Worm (Caenorhabditis elegans) whole organism, L4 larva: ENCODE data around the gene D1014.13.

Experiments used
- F26F4.8 ChIP-seq: fragments of 200-800 bp; sonication (Bioruptor generic); conservative IDR thresholded peaks from 2 replicates; pipeline ENCODE4 v1.3.6; 2022; ENCODE audit warnings: missing genetic modification characterization, missing compliant biosample characterization
- F37D6.2 ChIP-seq: sonication (generic microtip); optimal IDR thresholded peaks from 2 replicates; lab custom pipeline; 2016; ENCODE audit warnings: mild to moderate bottlenecking, missing genetic modification characterization, missing compliant biosample characterization
- F44E2.7 ChIP-seq: fragments of 200-800 bp; sonication (Bioruptor generic); IDR thresholded peaks from 2 replicates; pipeline ENCODE4 v2.1.2; 2022; ENCODE audit warnings: missing genetic modification characterization, missing compliant biosample characterization
- F49E8.2 ChIP-seq: sonication (generic microtip); optimal IDR thresholded peaks from 2 replicates; lab custom pipeline; 2016; ENCODE audit warnings: missing compliant biosample characterization, mild to moderate bottlenecking, missing genetic modification characterization, borderline replicate concordance
- T20F7.1 ChIP-seq: fragments of 200-800 bp; sonication (Bioruptor generic); optimal IDR thresholded peaks from 2 replicates; lab custom pipeline; 2018; ENCODE audit warnings: mild to moderate bottlenecking, missing genetic modification characterization, missing compliant biosample characterization
- Y105C5A.15 ChIP-seq: fragments of 200-800 bp; sonication (Bioruptor generic); IDR thresholded peaks from 2 replicates; pipeline ENCODE4 v1.3.6; 2022; ENCODE audit warnings: missing genetic modification characterization, missing compliant biosample characterization
- aha-1 ChIP-seq: fragments of 150-350 bp; peaks from one replicate; lab custom pipeline; 2014; ENCODE audit warnings: missing biosample characterization, missing genetic modification characterization
- ceh-20 ChIP-seq: fragments of 200-800 bp; sonication (Bioruptor generic); IDR thresholded peaks from 2 replicates; pipeline ENCODE4 v1.3.6; 2022; ENCODE audit warnings: missing genetic modification reagents, missing genetic modification characterization, missing compliant biosample characterization
- daf-16 ChIP-seq, 3 experiments: sonication (generic microtip); optimal IDR thresholded peaks; 2 replicates each; lab custom pipeline; 2016 to 2017; ENCODE audit warnings: missing genetic modification characterization in 3 of 3, missing genetic modification reagents in 3 of 3, mild to moderate bottlenecking in 2 of 3, missing compliant biosample characterization in 2 of 3, missing biosample characterization in 1 of 3, moderate library complexity in 1 of 3
- dmd-9 ChIP-seq: fragments of 200-800 bp; sonication (Bioruptor generic); IDR thresholded peaks from 2 replicates; pipeline ENCODE4 v1.3.6; 2022; ENCODE audit warnings: missing genetic modification reagents, missing genetic modification characterization, missing compliant biosample characterization
- duxl-1 ChIP-seq: sonication (generic microtip); optimal IDR thresholded peaks from 2 replicates; lab custom pipeline; 2016; ENCODE audit warnings: mild to moderate bottlenecking, missing genetic modification characterization, moderate library complexity, missing compliant biosample characterization; ENCODE audit not compliant: poor library complexity
- dve-1 ChIP-seq: sonication (generic microtip); optimal IDR thresholded peaks from 2 replicates; lab custom pipeline; 2017; ENCODE audit warnings: antibody characterized with exemption, mild to moderate bottlenecking, missing genetic modification characterization, missing compliant biosample characterization; ENCODE audit not compliant: insufficient read depth
- egl-43 ChIP-seq: fragments of 200-800 bp; sonication (Bioruptor generic); IDR thresholded peaks from 2 replicates; pipeline ENCODE4 v1.3.6; 2022; ENCODE audit warnings: missing genetic modification reagents, missing genetic modification characterization, missing compliant biosample characterization
- hlh-11 ChIP-seq: fragments of 200-800 bp; sonication (Bioruptor generic); optimal IDR thresholded peaks from 2 replicates; lab custom pipeline; 2018; ENCODE audit warnings: mild to moderate bottlenecking, missing genetic modification characterization, missing compliant biosample characterization
- hlh-30 ChIP-seq: sonication (generic microtip); optimal IDR thresholded peaks from 2 replicates; lab custom pipeline; 2017; ENCODE audit warnings: antibody characterized with exemption, mild to moderate bottlenecking, missing genetic modification characterization, missing compliant biosample characterization; ENCODE audit not compliant: insufficient read depth
- lin-1 ChIP-seq: fragments of 200-800 bp; sonication (Bioruptor generic); IDR thresholded peaks from 2 replicates; pipeline ENCODE4 v1.3.6; 2022; ENCODE audit warnings: missing genetic modification reagents, missing genetic modification characterization, missing compliant biosample characterization
- lin-38 ChIP-seq: fragments of 200-800 bp; sonication (Bioruptor generic); IDR thresholded peaks from 2 replicates; pipeline ENCODE4 v1.3.6; 2022; ENCODE audit warnings: missing genetic modification reagents, missing genetic modification characterization, missing compliant biosample characterization
- lir-3 ChIP-seq: sonication (generic microtip); optimal IDR thresholded peaks from 2 replicates; lab custom pipeline; 2016; ENCODE audit warnings: mild to moderate bottlenecking, missing genetic modification characterization, missing compliant biosample characterization
- lsy-2 ChIP-seq, 2 experiments: fragments of 150-350 bp in 1 of 2; sonication (generic microtip) in 1 of 2; optimal IDR thresholded peaks; 2 replicates each; lab custom pipeline; 2014 to 2017; ENCODE audit warnings: missing biosample characterization in 2 of 2, missing genetic modification characterization in 2 of 2
- madf-5 ChIP-seq, 2 experiments: fragments of 200-800 bp; sonication (Bioruptor generic); IDR thresholded peaks; 2 replicates each; pipeline ENCODE4 v1.3.6; 2022; ENCODE audit warnings: missing compliant biosample characterization in 2 of 2, missing genetic modification characterization in 2 of 2
- madf-9 ChIP-seq: fragments of 200-800 bp; sonication (Bioruptor generic); conservative IDR thresholded peaks from 2 replicates; pipeline ENCODE4 v1.3.6; 2022; ENCODE audit warnings: missing genetic modification reagents, missing genetic modification characterization, missing compliant biosample characterization
- mdt-29 ChIP-seq: fragments of 200-800 bp; sonication (Bioruptor generic); IDR thresholded peaks from 2 replicates; pipeline ENCODE4 v1.3.6; 2022; ENCODE audit warnings: missing genetic modification reagents, missing genetic modification characterization, missing compliant biosample characterization
- mep-1 ChIP-seq: fragments of 150-350 bp; sonication (generic microtip); optimal IDR thresholded peaks from 3 replicates; lab custom pipeline; 2014; ENCODE audit warnings: missing biosample characterization, missing genetic modification characterization
- mxl-2 ChIP-seq: fragments of 200-800 bp; sonication (Bioruptor generic); conservative IDR thresholded peaks from 2 replicates; pipeline ENCODE4 v1.3.6; 2022; ENCODE audit warnings: missing genetic modification reagents, missing genetic modification characterization, missing compliant biosample characterization
- nhr-10 ChIP-seq: fragments of 150-350 bp; optimal IDR thresholded peaks from 2 replicates; lab custom pipeline; 2014; ENCODE audit warnings: missing biosample characterization, missing genetic modification characterization
- nhr-102 ChIP-seq: sonication (generic microtip); optimal IDR thresholded peaks from 2 replicates; lab custom pipeline; 2016; ENCODE audit warnings: mild to moderate bottlenecking, missing genetic modification characterization, moderate library complexity, missing compliant biosample characterization
- nhr-11 ChIP-seq: fragments of 150-350 bp; optimal IDR thresholded peaks from 2 replicates; lab custom pipeline; 2014; ENCODE audit warnings: missing biosample characterization, missing genetic modification characterization
- nhr-111 ChIP-seq: fragments of 200-800 bp; sonication (Bioruptor generic); optimal IDR thresholded peaks from 2 replicates; lab custom pipeline; 2018; ENCODE audit warnings: mild to moderate bottlenecking, missing genetic modification characterization, missing compliant biosample characterization
- nhr-237 ChIP-seq: sonication (generic microtip); optimal IDR thresholded peaks from 2 replicates; lab custom pipeline; 2017; ENCODE audit warnings: missing biosample characterization, missing genetic modification characterization
- nhr-41 ChIP-seq: fragments of 200-800 bp; sonication (Bioruptor generic); IDR thresholded peaks from 2 replicates; pipeline ENCODE4 v1.3.6; 2022; ENCODE audit warnings: missing genetic modification reagents, missing genetic modification characterization, missing compliant biosample characterization
- nhr-6 ChIP-seq: fragments of 150-350 bp; optimal IDR thresholded peaks from 2 replicates; lab custom pipeline; 2014; ENCODE audit warnings: missing biosample characterization, missing genetic modification characterization
- php-3 ChIP-seq: fragments of 200-800 bp; sonication (Bioruptor generic); IDR thresholded peaks from 2 replicates; pipeline ENCODE4 v1.3.6; 2022; ENCODE audit warnings: missing genetic modification reagents, missing genetic modification characterization, missing compliant biosample characterization
- snpc-4 ChIP-seq: fragments of 150-350 bp; optimal IDR thresholded peaks from 2 replicates; lab custom pipeline; 2014; ENCODE audit warnings: missing biosample characterization, missing genetic modification characterization
- unc-130 ChIP-seq: sonication (generic microtip); optimal IDR thresholded peaks from 2 replicates; lab custom pipeline; 2016; ENCODE audit warnings: missing genetic modification reagents, missing genetic modification characterization, missing compliant biosample characterization
- unc-39 ChIP-seq: sonication (generic microtip); optimal IDR thresholded peaks from 2 replicates; lab custom pipeline; 2017; ENCODE audit warnings: missing biosample characterization, missing genetic modification characterization
- unc-62 ChIP-seq, 3 experiments: fragments of 150-350 bp in 1 of 3; sonication (generic microtip); optimal IDR thresholded peaks in 2 of 3; peaks in 1 of 3; 1 replicate in 1 of 3; 2 replicates in 2 of 3; lab custom pipeline; 2014 to 2017; ENCODE audit warnings: missing biosample characterization in 3 of 3, missing genetic modification characterization in 3 of 3, missing genetic modification reagents in 3 of 3, missing genotype in 1 of 3
- zip-11 ChIP-seq: fragments of 200-800 bp; sonication (Bioruptor generic); IDR thresholded peaks from 2 replicates; pipeline ENCODE4 v1.3.6; 2022; ENCODE audit warnings: missing genetic modification characterization, missing compliant biosample characterization
- zip-2 ChIP-seq: fragments of 150-350 bp; optimal IDR thresholded peaks from 2 replicates; lab custom pipeline; 2014; ENCODE audit warnings: missing biosample characterization, missing genetic modification characterization
- ztf-11 ChIP-seq: fragments of 150-350 bp; optimal IDR thresholded peaks from 2 replicates; lab custom pipeline; 2014; ENCODE audit warnings: missing biosample characterization, missing genetic modification characterization

Gene D1014.13

ce11 chrV:8190430-8190829 lies 45.0 kb downstream of the D1014.13 start, which contains the start of gene F20D6.1:
Gene F20D6.1, plus strand, starts transcription at chrV:8190730.
- TF ChIP-seq nhr-102: no peak
- no peak for TF ChIP-seq duxl-1 (tag; lab: Kevin White, UChicago)
- TF ChIP-seq ztf-11: no peak
- no peak for TF ChIP-seq madf-5 (GFP tag; IDR thresholded peaks at IDR 0.05; lab: Robert Waterston, UW)
- no peak for TF ChIP-seq snpc-4 (tag; lab: Kevin White, UChicago)
- no peak for TF ChIP-seq dmd-9
- TF ChIP-seq nhr-41: no peak
- TF ChIP-seq daf-16 (GFP tag; optimal IDR thresholded peaks at IDR 0.05; lab: Kevin White, UChicago): no peak
- no peak for TF ChIP-seq daf-16 (tag; optimal IDR thresholded peaks at IDR 0.05; lab: Kevin White, UChicago)
- no peak for TF ChIP-seq zip-2
- TF ChIP-seq nhr-10 (tag; lab: Kevin White, UChicago): no peak
- TF ChIP-seq unc-39 (tag; lab: Kevin White, UChicago): no peak
- no peak for TF ChIP-seq hlh-30 (tag; lab: Kevin White, UChicago)
- no peak for TF ChIP-seq F44E2.7 (GFP tag; lab: Robert Waterston, UW)
- TF ChIP-seq egl-43 (GFP tag; lab: Robert Waterston, UW): no peak
- no peak for TF ChIP-seq lin-38 (GFP tag; lab: Robert Waterston, UW)
- TF ChIP-seq, all 104 proteins: peak for 0

DNA sequence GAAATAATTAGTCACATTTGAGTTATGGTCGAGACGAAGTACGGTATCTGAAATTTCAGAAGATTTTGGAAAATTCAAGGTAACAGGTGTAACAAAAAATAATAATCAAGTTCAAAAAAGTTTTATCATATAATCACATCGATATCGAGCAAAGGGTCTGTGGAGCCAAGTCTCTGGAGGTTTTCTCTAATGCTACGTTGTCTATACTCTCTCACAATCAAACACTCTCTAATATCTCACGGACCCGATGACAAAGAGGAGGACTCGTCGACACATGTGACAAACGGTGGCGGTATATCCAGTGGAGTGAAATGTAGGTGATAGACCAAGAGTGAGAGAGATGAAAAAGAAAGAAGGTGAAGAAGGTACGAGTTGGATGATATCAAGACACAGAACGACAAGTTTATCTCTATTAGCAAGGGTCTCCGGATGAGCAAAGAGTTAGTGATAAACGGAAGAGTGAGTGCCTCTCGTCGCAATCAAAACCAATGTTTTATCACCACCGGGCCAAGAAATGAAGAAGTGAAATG lies 50.5 kb downstream of the D1014.13 start, which contains the start of gene F20D6.10:
Gene F20D6.10, minus strand, starts transcription at position 51 of the 530 bp plus-strand sequence.
- TF ChIP-seq unc-62 (GFP tag; optimal IDR thresholded peaks at IDR 0.05 in 1 of 2; lab: Kevin White, UChicago): peak in 1 of 2 experiments; percentile 33
- no peak for TF ChIP-seq unc-62 (tag; optimal IDR thresholded peaks at IDR 0.05; lab: Kevin White, UChicago)
- TF ChIP-seq hlh-30 (tag; lab: Kevin White, UChicago): peak; percentile 41
- no peak for TF ChIP-seq zip-11
- TF ChIP-seq nhr-11 (tag; lab: Kevin White, UChicago): peak; percentile 34
- TF ChIP-seq aha-1: peak; percentile 58
- TF ChIP-seq daf-16 (GFP tag; optimal IDR thresholded peaks at IDR 0.05; lab: Kevin White, UChicago): peak in 1 of 2 experiments; percentile 55
- TF ChIP-seq daf-16 (tag; optimal IDR thresholded peaks at IDR 0.05; lab: Kevin White, UChicago): no peak

- TF ChIP-seq php-3 (GFP tag; lab: Robert Waterston, UW) (no peak), mep-1 (tag; lab: Kevin White, UChicago) (no peak), lir-3 (no peak), dve-1 (tag; lab: Kevin White, UChicago) (no peak), aha-1 (peak; percentile 27), mdt-29 (GFP tag; lab: Robert Waterston, UW) (no peak), ceh-20 (GFP tag; lab: Robert Waterston, UW) (no peak), unc-62 (GFP tag; optimal IDR thresholded peaks at IDR 0.05 in 1 of 2; lab: Kevin White, UChicago) (peak in 1 of 2 experiments; percentile 92), unc-62 (tag; optimal IDR thresholded peaks at IDR 0.05; lab: Kevin White, UChicago) (no peak), nhr-237 (no peak), Y105C5A.15 (GFP tag; lab: Robert Waterston, UW) (no peak), nhr-6 (no peak), nhr-111 (GFP tag; lab: Kevin White, UChicago) (no peak), mxl-2 (GFP tag; lab: Robert Waterston, UW) (no peak)
Observed at ce11 chrV:8196993-8197392, 51.6 kb downstream of the D1014.13 start.

DNA sequence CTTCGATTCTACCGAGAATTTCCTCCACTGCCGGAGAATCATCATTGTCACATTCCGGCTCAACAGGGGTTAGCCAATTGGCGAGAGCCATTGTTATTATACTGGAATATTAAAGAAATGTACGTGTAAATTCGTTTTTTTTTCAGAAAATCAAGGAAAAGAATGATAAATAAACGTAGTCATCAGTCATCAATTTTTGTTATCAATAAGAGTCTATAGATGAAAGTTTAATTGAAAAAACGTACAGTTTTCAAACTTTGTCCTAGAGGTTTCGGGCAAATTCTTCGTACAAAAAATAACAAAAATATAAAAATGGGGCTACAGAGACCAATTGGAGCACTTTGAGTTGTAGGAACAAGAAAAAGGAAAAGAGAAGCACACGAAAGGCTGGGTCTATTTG lies 53.6 kb downstream of the D1014.13 start, which contains the start of gene F20D6.11:
Gene F20D6.11, minus strand, starts transcription at position 101 of the 400 bp plus-strand sequence.
- TF ChIP-seq snpc-4 (tag; lab: Kevin White, UChicago): no peak
- no peak for TF ChIP-seq unc-130
- TF ChIP-seq ztf-11: no peak
- TF ChIP-seq F26F4.8 (GFP tag; lab: Robert Waterston, UW): no peak
- TF ChIP-seq F49E8.2 (tag; lab: Kevin White, UChicago): no peak
- TF ChIP-seq madf-9 (GFP tag; lab: Robert Waterston, UW): no peak
- no peak for TF ChIP-seq daf-16 (GFP tag; optimal IDR thresholded peaks at IDR 0.05; lab: Kevin White, UChicago)
- TF ChIP-seq daf-16 (tag; optimal IDR thresholded peaks at IDR 0.05; lab: Kevin White, UChicago): peak; percentile 19
- TF ChIP-seq mxl-2 (GFP tag; lab: Robert Waterston, UW): no peak
- peak; percentile 5 for TF ChIP-seq hlh-11 (tag; lab: Kevin White, UChicago)
- TF ChIP-seq lsy-2 (tag; optimal IDR thresholded peaks at IDR 0.05; lab: Kevin White, UChicago): no peak
- TF ChIP-seq nhr-102: no peak
- TF ChIP-seq F37D6.2 (tag; lab: Kevin White, UChicago): no peak
- TF ChIP-seq T20F7.1 (GFP tag; lab: Kevin White, UChicago): no peak
- TF ChIP-seq lin-1 (GFP tag; lab: Robert Waterston, UW): no peak
- TF ChIP-seq, all 104 proteins: peak for 2
